Fruit fly (Drosophila melanogaster) whole organism, embryonic: ENCODE measurements around the gene Megf8.

Source experiments
- Aef1 ChIP-seq: fragments of 200-800 bp; sonication (Bioruptor generic); IDR thresholded peaks from 3 replicates; pipeline ENCODE4 v1.3.6; 2022; ENCODE audit warnings: missing biosample characterization, missing genetic modification characterization
- CG10543 ChIP-seq: fragments of 200-800 bp; sonication (Bioruptor generic); optimal IDR thresholded peaks from 3 replicates; lab custom pipeline; 2017; ENCODE audit warnings: missing biosample characterization, mild to moderate bottlenecking, missing genetic modification characterization, moderate library complexity
- CG11398 ChIP-seq: fragments of 200-800 bp; sonication (Bioruptor generic); optimal IDR thresholded peaks from 2 replicates; lab custom pipeline; 2016; ENCODE audit warnings: missing biosample characterization, missing genetic modification characterization
- CG12236 ChIP-seq: fragments of 200-800 bp; sonication (Bioruptor generic); optimal IDR thresholded peaks from 2 replicates; lab custom pipeline; 2016; ENCODE audit warnings: missing biosample characterization, missing genetic modification characterization
- CG13775 ChIP-seq: fragments of 200-800 bp; sonication (Bioruptor generic); optimal IDR thresholded peaks from 3 replicates; lab custom pipeline; 2017; ENCODE audit warnings: missing biosample characterization, mild to moderate bottlenecking, missing genetic modification characterization
- CG14050 ChIP-seq: fragments of 200-800 bp; sonication (Bioruptor generic); IDR thresholded peaks from 3 replicates; pipeline ENCODE4 v1.3.6; 2022; ENCODE audit warnings: missing biosample characterization, missing genetic modification characterization
- CG14441 ChIP-seq: fragments of 200-800 bp; sonication (Bioruptor generic); IDR thresholded peaks from 2 replicates; pipeline ENCODE4 v1.3.6; 2022; ENCODE audit warnings: missing biosample characterization, missing genetic modification characterization
- CG14710 ChIP-seq: fragments of 200-800 bp; sonication (Bioruptor generic); optimal IDR thresholded peaks from 3 replicates; lab custom pipeline; 2019; ENCODE audit warnings: missing biosample characterization, mild to moderate bottlenecking, missing genetic modification characterization, moderate library complexity
- CG1529 ChIP-seq: fragments of 200-800 bp; sonication (Bioruptor generic); optimal IDR thresholded peaks from 3 replicates; lab custom pipeline; 2018; ENCODE audit warnings: missing biosample characterization, missing genetic modification characterization
- CG15601 ChIP-seq: fragments of 200-800 bp; sonication (Bioruptor generic); optimal IDR thresholded peaks from 3 replicates; lab custom pipeline; 2019; ENCODE audit warnings: missing biosample characterization, mild to moderate bottlenecking, missing genetic modification characterization, moderate library complexity
- CG16815 ChIP-seq: fragments of 200-800 bp; sonication (Bioruptor generic); optimal IDR thresholded peaks from 3 replicates; lab custom pipeline; 2017; ENCODE audit warnings: missing biosample characterization, mild to moderate bottlenecking, missing genetic modification characterization
- CG17829 ChIP-seq: fragments of 200-800 bp; optimal IDR thresholded peaks from 2 replicates; lab custom pipeline; 2019; ENCODE audit warnings: missing biosample characterization, mild to moderate bottlenecking, missing genetic modification characterization, moderate library complexity
- CG30431 ChIP-seq: fragments of 200-800 bp; sonication (Bioruptor generic); optimal IDR thresholded peaks from 2 replicates; lab custom pipeline; 2017; ENCODE audit warnings: missing biosample characterization, missing genetic modification characterization
- CG3163 ChIP-seq: fragments of 200-800 bp; sonication (Bioruptor generic); optimal IDR thresholded peaks from 3 replicates; lab custom pipeline; 2016; ENCODE audit warnings: missing biosample characterization, missing genetic modification characterization
- CG4360 ChIP-seq: fragments of 200-800 bp; sonication (Bioruptor generic); IDR thresholded peaks from 2 replicates; pipeline ENCODE4 v1.3.6; 2022; ENCODE audit warnings: missing biosample characterization, missing genetic modification characterization
- CG4617 ChIP-seq: fragments of 200-800 bp; sonication (Bioruptor generic); optimal IDR thresholded peaks from 3 replicates; lab custom pipeline; 2016; ENCODE audit warnings: missing biosample characterization, missing genetic modification characterization, borderline replicate concordance
- CG4820 ChIP-seq: fragments of 200-800 bp; sonication (Bioruptor generic); optimal IDR thresholded peaks from 3 replicates; lab custom pipeline; 2016; ENCODE audit warnings: missing biosample characterization, missing genetic modification characterization
- CG6791 ChIP-seq: fragments of 200-800 bp; sonication (Bioruptor generic); IDR thresholded peaks from 3 replicates; pipeline ENCODE4 v1.3.6; 2022; ENCODE audit warnings: missing biosample characterization, missing genetic modification characterization; ENCODE audit not compliant: partially characterized antibody
- CG9797 ChIP-seq: fragments of 200-800 bp; sonication (Bioruptor generic); optimal IDR thresholded peaks from 3 replicates; lab custom pipeline; 2018; ENCODE audit warnings: missing biosample characterization, mild to moderate bottlenecking, missing genetic modification characterization
- CrebB ChIP-seq: fragments of 200-800 bp; sonication (Bioruptor generic); optimal IDR thresholded peaks from 3 replicates; lab custom pipeline; 2018; ENCODE audit warnings: missing biosample characterization, mild to moderate bottlenecking, missing genetic modification characterization
- Ets65A ChIP-seq: fragments of 200-800 bp; sonication (Bioruptor generic); peaks from one replicate; lab custom pipeline; 2016; ENCODE audit warnings: missing biosample characterization, missing genetic modification characterization
- Gsc ChIP-seq: fragments of 200-800 bp; sonication (Bioruptor generic); IDR thresholded peaks from 2 replicates; pipeline ENCODE4 v1.3.6; 2022; ENCODE audit warnings: missing biosample characterization, missing genetic modification characterization
- HLH4C ChIP-seq: fragments of 200-800 bp; sonication (Bioruptor generic); IDR thresholded peaks from 3 replicates; pipeline ENCODE4 v1.3.6; 2022; ENCODE audit warnings: missing biosample characterization, missing genetic modification characterization; ENCODE audit not compliant: partially characterized antibody
- Hr3 ChIP-seq: fragments of 200-800 bp; sonication (Bioruptor generic); optimal IDR thresholded peaks from 3 replicates; lab custom pipeline; 2016; ENCODE audit warnings: missing biosample characterization, missing genetic modification characterization
- Hr78 ChIP-seq, 2 experiments: fragments of 200-800 bp in 1 of 2; fragments of >200 bp in 1 of 2; sonication (Bioruptor generic) in 1 of 2; optimal IDR thresholded peaks; 2 replicates each; lab custom pipeline; 2017 to 2019; ENCODE audit warnings: missing biosample characterization in 2 of 2, missing genetic modification characterization in 2 of 2, mild to moderate bottlenecking in 1 of 2, moderate library complexity in 1 of 2
- Mad ChIP-seq: fragments of 200-800 bp; sonication (Bioruptor generic); optimal IDR thresholded peaks from 2 replicates; lab custom pipeline; 2016; ENCODE audit warnings: missing biosample characterization, missing genetic modification characterization
- NK7.1 ChIP-seq: fragments of 200-800 bp; sonication (Bioruptor generic); optimal IDR thresholded peaks from 3 replicates; lab custom pipeline; 2016; ENCODE audit warnings: missing biosample characterization, missing genetic modification characterization
- Poxn ChIP-seq: fragments of 200-800 bp; sonication (Bioruptor generic); IDR thresholded peaks from 2 replicates; pipeline ENCODE4 v1.3.6; 2022; ENCODE audit warnings: missing biosample characterization, missing genetic modification characterization
- Ravus ChIP-seq: fragments of 200-800 bp; sonication (Bioruptor generic); IDR thresholded peaks from 2 replicates; pipeline ENCODE4 v1.3.6; 2022; ENCODE audit warnings: missing biosample characterization, missing genetic modification characterization
- Side ChIP-seq: fragments of 200-800 bp; sonication (Bioruptor generic); optimal IDR thresholded peaks from 2 replicates; lab custom pipeline; 2016; ENCODE audit warnings: missing biosample characterization, missing genetic modification characterization
- Sox102F ChIP-seq: fragments of 200-800 bp; sonication (Bioruptor generic); optimal IDR thresholded peaks from 2 replicates; lab custom pipeline; 2018; ENCODE audit warnings: missing biosample characterization, mild to moderate bottlenecking, missing genetic modification characterization, moderate library complexity
- TFAM ChIP-seq: fragments of 200-800 bp; sonication (Bioruptor generic); optimal IDR thresholded peaks from 2 replicates; lab custom pipeline; 2017; ENCODE audit warnings: missing biosample characterization, missing genetic modification characterization, inconsistent platforms
- Trl ChIP-seq, 3 experiments: fragments of >200 bp in 2 of 3; fragments of 200-800 bp in 1 of 3; sonication (Bioruptor generic) in 1 of 3; optimal IDR thresholded peaks; 2 replicates in 1 of 3; 3 replicates in 2 of 3; lab custom pipeline; 2016 to 2017; ENCODE audit warnings: missing biosample characterization in 1 of 3, missing genetic modification characterization in 1 of 3
- aop ChIP-seq: fragments of 200-800 bp; sonication (Bioruptor generic); IDR thresholded peaks from 2 replicates; pipeline ENCODE4 v1.3.6; 2022; ENCODE audit warnings: missing biosample characterization, missing genetic modification characterization
- ash1 ChIP-seq: fragments of 200-800 bp; sonication (Bioruptor generic); optimal IDR thresholded peaks from 2 replicates; lab custom pipeline; 2018; ENCODE audit warnings: missing biosample characterization, mild to moderate bottlenecking, missing genetic modification characterization
- cato ChIP-seq: fragments of 200-800 bp; sonication (Bioruptor generic); optimal IDR thresholded peaks from 2 replicates; lab custom pipeline; 2016; ENCODE audit warnings: missing biosample characterization, missing genetic modification characterization, borderline replicate concordance
- ems ChIP-seq: fragments of 200-800 bp; sonication (Bioruptor generic); optimal IDR thresholded peaks from 3 replicates; lab custom pipeline; 2016; ENCODE audit warnings: missing biosample characterization, missing genetic modification characterization
- esg ChIP-seq: fragments of 200-800 bp; sonication (Bioruptor generic); conservative IDR thresholded peaks from 2 replicates; pipeline ENCODE4 v1.3.6; 2022; ENCODE audit warnings: missing biosample characterization, missing genetic modification characterization
- lbe ChIP-seq: fragments of 200-800 bp; sonication (Bioruptor generic); optimal IDR thresholded peaks from 2 replicates; lab custom pipeline; 2016; ENCODE audit warnings: missing biosample characterization, mild to moderate bottlenecking, missing genetic modification characterization
- maf-S ChIP-seq: fragments of 200-800 bp; sonication (Bioruptor generic); optimal IDR thresholded peaks from 2 replicates; lab custom pipeline; 2016; ENCODE audit warnings: missing biosample characterization, missing genetic modification characterization
- nom ChIP-seq: fragments of 200-800 bp; sonication (Bioruptor generic); optimal IDR thresholded peaks from 2 replicates; lab custom pipeline; 2017; ENCODE audit warnings: missing biosample characterization, missing genetic modification characterization, mild to moderate bottlenecking, moderate library complexity, missing genetic modification reagents
- p53 ChIP-seq: fragments of 200-800 bp; sonication (Bioruptor generic); optimal IDR thresholded peaks from 2 replicates; lab custom pipeline; 2016; ENCODE audit warnings: missing biosample characterization, missing genetic modification characterization
- seq ChIP-seq: fragments of 200-800 bp; sonication (Bioruptor generic); IDR thresholded peaks from 2 replicates; pipeline ENCODE4 v1.3.6; 2022; ENCODE audit warnings: missing biosample characterization, missing genetic modification characterization
- sisA ChIP-seq: fragments of 200-800 bp; sonication (Bioruptor generic); IDR thresholded peaks from 2 replicates; pipeline ENCODE4 v1.3.6; 2022; ENCODE audit warnings: missing biosample characterization, missing genetic modification characterization
- so ChIP-seq: fragments of 200-800 bp; sonication (Bioruptor generic); IDR thresholded peaks from 3 replicates; pipeline ENCODE4 v1.3.6; 2022; ENCODE audit warnings: missing biosample characterization, missing genetic modification characterization
- trem ChIP-seq: fragments of 200-800 bp; optimal IDR thresholded peaks from 3 replicates; lab custom pipeline; 2019; ENCODE audit warnings: missing biosample characterization, mild to moderate bottlenecking, missing genetic modification characterization, moderate library complexity
- trh ChIP-seq: fragments of 200-800 bp; sonication (Bioruptor generic); optimal IDR thresholded peaks from 2 replicates; lab custom pipeline; 2016; ENCODE audit warnings: missing biosample characterization, missing genetic modification characterization
- unc-4 ChIP-seq: fragments of 200-800 bp; sonication (Bioruptor generic); IDR thresholded peaks from 2 replicates; pipeline ENCODE4 v1.3.6; 2022; ENCODE audit warnings: missing biosample characterization, missing genetic modification characterization; ENCODE audit not compliant: partially characterized antibody
- wdn ChIP-seq: fragments of 200-800 bp; sonication (Bioruptor generic); IDR thresholded peaks from 2 replicates; pipeline ENCODE4 v1.3.6; 2022; ENCODE audit warnings: missing biosample characterization, missing genetic modification characterization
- zen2 ChIP-seq: fragments of 200-800 bp; sonication (Bioruptor generic); IDR thresholded peaks from 3 replicates; pipeline ENCODE4 v1.3.6; 2022; ENCODE audit warnings: missing biosample characterization, missing genetic modification characterization; ENCODE audit not compliant: partially characterized antibody
- zf30C ChIP-seq: fragments of 200-800 bp; sonication (Bioruptor generic); optimal IDR thresholded peaks from 3 replicates; lab custom pipeline; 2018; ENCODE audit warnings: missing biosample characterization, mild to moderate bottlenecking, missing genetic modification characterization

Megf8 gene

dm6 chr2L:8097461-8097860 lies 54.2 kb downstream of the Megf8 start (continued):
- no peak for TF ChIP-seq unc-4 (GFP tag; lab: Robert Waterston, UW)
- TF ChIP-seq maf-S (GFP tag; lab: Kevin White, UChicago): no peak
- TF ChIP-seq Hr78 (GFP tag; optimal IDR thresholded peaks at IDR 0.05; lab: Kevin White, UChicago): peak in 1 of 2 experiments; percentile 64
- no peak for TF ChIP-seq CG4820 (GFP tag; lab: Kevin White, UChicago)
- no peak for TF ChIP-seq aop (GFP tag; lab: Robert Waterston, UW)
- peak; percentile 44 for TF ChIP-seq Sox102F
- TF ChIP-seq Mad (GFP tag; lab: Kevin White, UChicago): no peak
- TF ChIP-seq CrebB (tag; lab: Kevin White, UChicago): peak; percentile 63
- no peak for TF ChIP-seq CG16815 (GFP tag; lab: Kevin White, UChicago)
- peak; percentile 21 for TF ChIP-seq CG14710 (tag; lab: Kevin White, UChicago)
- TF ChIP-seq cato (GFP tag; lab: Kevin White, UChicago): no peak
- no peak for TF ChIP-seq CG4360 (GFP tag; lab: Robert Waterston, UW)
- no peak for TF ChIP-seq ems
- no peak for TF ChIP-seq CG6791 (GFP tag; lab: Robert Waterston, UW)
- TF ChIP-seq CG15601 (tag; lab: Kevin White, UChicago): peak; percentile 59
- no peak for TF ChIP-seq Ravus (GFP tag; lab: Robert Waterston, UW)
- no peak for TF ChIP-seq zf30C
- no peak for TF ChIP-seq NK7.1 (GFP tag; lab: Kevin White, UChicago)
- no peak for TF ChIP-seq Poxn (GFP tag; lab: Robert Waterston, UW)
- TF ChIP-seq TFAM (GFP tag; lab: Kevin White, UChicago): no peak
- TF ChIP-seq seq: peak; percentile 31
- TF ChIP-seq CG17829: no peak
- no peak for TF ChIP-seq CG30431
- TF ChIP-seq p53 (GFP tag; lab: Kevin White, UChicago): no peak
- TF ChIP-seq CG3163: no peak
- TF ChIP-seq trh (GFP tag; lab: Kevin White, UChicago): no peak
- TF ChIP-seq Ets65A (GFP tag; lab: Kevin White, UChicago): no peak
- TF ChIP-seq CG13775 (GFP tag; lab: Kevin White, UChicago): peak; percentile 12
- no peak for TF ChIP-seq CG4617 (GFP tag; lab: Kevin White, UChicago)
- TF ChIP-seq CG11398 (GFP tag; lab: Kevin White, UChicago): no peak
- TF ChIP-seq sisA (GFP tag; lab: Robert Waterston, UW): no peak
- no peak for TF ChIP-seq lbe (GFP tag; lab: Kevin White, UChicago)
- TF ChIP-seq zen2 (GFP tag; lab: Robert Waterston, UW): no peak
- no peak for TF ChIP-seq CG1529 (GFP tag; lab: Kevin White, UChicago)
- TF ChIP-seq Side (GFP tag; lab: Kevin White, UChicago): peak; percentile 24
- TF ChIP-seq Gsc: no peak
- TF ChIP-seq CG10543 (GFP tag; lab: Kevin White, UChicago): peak; percentile 90
- TF ChIP-seq HLH4C (GFP tag; lab: Robert Waterston, UW): no peak
- TF ChIP-seq esg (GFP tag; lab: Robert Waterston, UW): no peak
- no peak for TF ChIP-seq CG9797 (GFP tag; lab: Kevin White, UChicago)
- no peak for TF ChIP-seq Aef1 (GFP tag; lab: Robert Waterston, UW)
- no peak for TF ChIP-seq trem (tag; lab: Kevin White, UChicago)
- TF ChIP-seq nom: peak; percentile 3
- no peak for TF ChIP-seq Hr3 (GFP tag; lab: Kevin White, UChicago)
- TF ChIP-seq so (GFP tag; lab: Robert Waterston, UW): no peak
- no peak for TF ChIP-seq CG14050 (GFP tag; lab: Robert Waterston, UW)
- TF ChIP-seq wdn: no peak
- peak; percentile 29 for TF ChIP-seq ash1 (GFP tag; lab: Kevin White, UChicago)
- no peak for TF ChIP-seq CG14441 (GFP tag; lab: Robert Waterston, UW)
- TF ChIP-seq CG12236: no peak
- no peak for TF ChIP-seq Trl (optimal IDR thresholded peaks at IDR 0.05; lab: Kevin White, UChicago)
- no peak for TF ChIP-seq Trl (GFP tag; optimal IDR thresholded peaks at IDR 0.05; lab: Kevin White, UChicago)
